Fruit fly (Drosophila melanogaster) whole organism, embryonic: Measurements from ENCODE around the gene ry.

Experiments
- Bteb2 ChIP-seq: fragments of 200-800 bp; sonication (Bioruptor generic); optimal IDR thresholded peaks from 2 replicates; lab custom pipeline; 2016; ENCODE audit warnings: missing biosample characterization, missing genetic modification characterization
- CG12659 ChIP-seq: fragments of 200-800 bp; sonication (Bioruptor generic); optimal IDR thresholded peaks from 3 replicates; lab custom pipeline; 2017; ENCODE audit warnings: mild to moderate bottlenecking, missing biosample characterization, missing genetic modification reagents, missing genetic modification characterization
- CG2712 ChIP-seq: fragments of 200-800 bp; optimal IDR thresholded peaks from 3 replicates; lab custom pipeline; 2019; ENCODE audit warnings: missing biosample characterization, mild to moderate bottlenecking, missing genetic modification characterization, moderate library complexity
- CG5953 ChIP-seq: fragments of 200-800 bp; sonication (Bioruptor generic); IDR thresholded peaks from 2 replicates; pipeline ENCODE4 v1.3.6; 2022; ENCODE audit warnings: missing biosample characterization, missing genetic modification characterization
- CG7745 ChIP-seq: fragments of 200-800 bp; sonication (Bioruptor generic); optimal IDR thresholded peaks from 2 replicates; lab custom pipeline; 2018; ENCODE audit warnings: missing biosample characterization, mild to moderate bottlenecking, missing genetic modification characterization, moderate library complexity
- D ChIP-seq, 2 experiments: fragments of 200-800 bp in 1 of 2; fragments of >200 bp in 1 of 2; sonication (Bioruptor generic) in 1 of 2; optimal IDR thresholded peaks; 2 replicates in 1 of 2; 3 replicates in 1 of 2; lab custom pipeline; 2017; ENCODE audit warnings: mild to moderate bottlenecking in 1 of 2, missing biosample characterization in 1 of 2, missing genetic modification characterization in 1 of 2, missing genetic modification reagents in 1 of 2
- Fer1 ChIP-seq: fragments of 200-800 bp; sonication (Bioruptor generic); optimal IDR thresholded peaks from 2 replicates; lab custom pipeline; 2017; ENCODE audit warnings: missing biosample characterization, mild to moderate bottlenecking, missing genetic modification characterization
- Gsc ChIP-seq: fragments of 200-800 bp; sonication (Bioruptor generic); IDR thresholded peaks from 2 replicates; pipeline ENCODE4 v1.3.6; 2022; ENCODE audit warnings: missing biosample characterization, missing genetic modification characterization
- Mad ChIP-seq: fragments of 200-800 bp; sonication (Bioruptor generic); optimal IDR thresholded peaks from 2 replicates; lab custom pipeline; 2016; ENCODE audit warnings: missing biosample characterization, missing genetic modification characterization
- eyg ChIP-seq: fragments of 200-800 bp; sonication (Bioruptor generic); optimal IDR thresholded peaks from 3 replicates; lab custom pipeline; 2016; ENCODE audit warnings: missing biosample characterization, missing genetic modification characterization
- lmd ChIP-seq: fragments of 200-800 bp; sonication (Bioruptor generic); IDR thresholded peaks from 2 replicates; pipeline ENCODE4 v1.3.6; 2022; ENCODE audit warnings: missing biosample characterization, missing genetic modification characterization
- salm ChIP-seq: fragments of 200-800 bp; sonication (Bioruptor generic); optimal IDR thresholded peaks from 2 replicates; lab custom pipeline; 2018; ENCODE audit warnings: missing biosample characterization, mild to moderate bottlenecking, missing genetic modification characterization
- tup ChIP-seq: fragments of 200-800 bp; sonication (Bioruptor generic); optimal IDR thresholded peaks from 2 replicates; lab custom pipeline; 2016; ENCODE audit warnings: missing biosample characterization, mild to moderate bottlenecking, missing genetic modification characterization, moderate library complexity

dm6 chr3R:13078263-13078662 lies 45.9 kb downstream of the ry start:
- no peak for TF ChIP-seq CG12659 (GFP tag; lab: Kevin White, UChicago)
- no peak for TF ChIP-seq D (optimal IDR thresholded peaks at IDR 0.05; lab: Kevin White, UChicago)
- no peak for TF ChIP-seq D (GFP tag; optimal IDR thresholded peaks at IDR 0.05; lab: Kevin White, UChicago)
- peak; percentile 65 for TF ChIP-seq CG2712 (tag; lab: Kevin White, UChicago)
- no peak for TF ChIP-seq CG7745 (tag; lab: Kevin White, UChicago)
- TF ChIP-seq eyg, result no peak
- no peak for TF ChIP-seq lmd
- TF ChIP-seq Bteb2, result no peak
- TF ChIP-seq Gsc (GFP tag; lab: Robert Waterston, UW), result no peak
- no peak for TF ChIP-seq tup (GFP tag; lab: Kevin White, UChicago)
- no peak for TF ChIP-seq Fer1 (GFP tag; lab: Kevin White, UChicago)
- TF ChIP-seq salm (tag; lab: Kevin White, UChicago), result no peak
- no peak for TF ChIP-seq Mad
- TF ChIP-seq CG5953, result no peak
